Worm (Caenorhabditis elegans) whole organism, L3 larva: ENCODE data around the gene C18E9.7.

Source experiments
- R02D3.7 ChIP-seq: fragments of 150-350 bp; optimal IDR thresholded peaks from 2 replicates; lab custom pipeline; 2014; ENCODE audit warnings: missing biosample characterization, missing genetic modification characterization
- ZK546.5 ChIP-seq: sonication (generic microtip); optimal IDR thresholded peaks from 2 replicates; lab custom pipeline; 2017; ENCODE audit warnings: missing biosample characterization, missing genetic modification characterization
- aly-2 ChIP-seq: fragments of 150-350 bp; optimal IDR thresholded peaks from 2 replicates; lab custom pipeline; 2014; ENCODE audit warnings: missing biosample characterization, missing genetic modification characterization
- ama-1 ChIP-seq: fragments of 150-350 bp; optimal IDR thresholded peaks from 2 replicates; lab custom pipeline; 2018
- ceh-82 ChIP-seq: fragments of 150-350 bp; optimal IDR thresholded peaks from 2 replicates; lab custom pipeline; 2014; ENCODE audit warnings: missing biosample characterization, missing genetic modification characterization
- ceh-9 ChIP-seq: sonication (generic microtip); optimal IDR thresholded peaks from 2 replicates; lab custom pipeline; 2018; ENCODE audit warnings: missing biosample characterization, missing genetic modification characterization
- daf-12 ChIP-seq: fragments of 150-350 bp; optimal IDR thresholded peaks from 2 replicates; lab custom pipeline; 2014; ENCODE audit warnings: missing biosample characterization, missing genetic modification reagents, missing genetic modification characterization
- egl-27 ChIP-seq: sonication (generic microtip); optimal IDR thresholded peaks from 4 replicates; lab custom pipeline; 2017; ENCODE audit warnings: missing biosample characterization, missing genetic modification reagents, missing genetic modification characterization
- egl-5 ChIP-seq: fragments of 150-350 bp; optimal IDR thresholded peaks from 2 replicates; lab custom pipeline; 2017; ENCODE audit warnings: missing biosample characterization, missing genetic modification reagents, missing genetic modification characterization, inconsistent platforms
- elt-1 ChIP-seq: fragments of 150-350 bp; optimal IDR thresholded peaks from 2 replicates; lab custom pipeline; 2014; ENCODE audit warnings: missing biosample characterization, missing genetic modification characterization
- elt-2 ChIP-seq: sonication (generic microtip); optimal IDR thresholded peaks from 2 replicates; lab custom pipeline; 2016; ENCODE audit warnings: missing genetic modification reagents, mild to moderate bottlenecking, missing genetic modification characterization, missing compliant biosample characterization
- eor-1 ChIP-seq, 2 experiments: fragments of 150-350 bp; optimal IDR thresholded peaks; 2 replicates each; lab custom pipeline; 2014 to 2018; ENCODE audit warnings: missing biosample characterization in 2 of 2, missing genetic modification characterization in 2 of 2
- fkh-10 ChIP-seq: sonication (generic microtip); optimal IDR thresholded peaks from 2 replicates; lab custom pipeline; 2017; ENCODE audit warnings: missing biosample characterization, missing genetic modification reagents, missing genetic modification characterization
- fkh-2 ChIP-seq: fragments of 150-350 bp; optimal IDR thresholded peaks from 2 replicates; lab custom pipeline; 2014; ENCODE audit warnings: missing biosample characterization, missing genetic modification reagents, missing genetic modification characterization
- fos-1 ChIP-seq: fragments of 150-350 bp; optimal IDR thresholded peaks from 2 replicates; lab custom pipeline; 2014; ENCODE audit warnings: missing biosample characterization, missing genetic modification characterization
- hmg-11 ChIP-seq: sonication (generic microtip); optimal IDR thresholded peaks from 2 replicates; lab custom pipeline; 2016; ENCODE audit warnings: missing genetic modification characterization, missing compliant biosample characterization
- jun-1 ChIP-seq: fragments of 150-350 bp; optimal IDR thresholded peaks from 2 replicates; lab custom pipeline; 2014; ENCODE audit warnings: missing biosample characterization, missing genetic modification reagents, missing genetic modification characterization
- lin-15B ChIP-seq: fragments of 150-350 bp; optimal IDR thresholded peaks from 2 replicates; lab custom pipeline; 2014; ENCODE audit warnings: missing biosample characterization, missing genetic modification characterization
- lin-39 ChIP-seq: fragments of 150-350 bp; optimal IDR thresholded peaks from 2 replicates; lab custom pipeline; 2018; ENCODE audit warnings: missing biosample characterization, missing genetic modification reagents, missing genetic modification characterization
- lsy-12 ChIP-seq: sonication (generic microtip); optimal IDR thresholded peaks from 2 replicates; lab custom pipeline; 2016; ENCODE audit warnings: mild to moderate bottlenecking, missing genetic modification characterization, missing compliant biosample characterization
- mdl-1 ChIP-seq: fragments of 150-350 bp; optimal IDR thresholded peaks from 2 replicates; lab custom pipeline; 2014; ENCODE audit warnings: missing biosample characterization, missing genetic modification characterization
- mml-1 ChIP-seq: fragments of 150-350 bp; sonication (generic microtip); optimal IDR thresholded peaks from 3 replicates; lab custom pipeline; 2014; ENCODE audit warnings: missing biosample characterization, missing genetic modification characterization
- nfya-1 ChIP-seq: sonication (generic microtip); optimal IDR thresholded peaks from 2 replicates; lab custom pipeline; 2017; ENCODE audit warnings: missing genetic modification characterization, mild to moderate bottlenecking, missing compliant biosample characterization, antibody characterized with exemption, moderate library complexity; ENCODE audit not compliant: insufficient read depth
- nhr-11 ChIP-seq: fragments of 150-350 bp; optimal IDR thresholded peaks from 2 replicates; lab custom pipeline; 2014; ENCODE audit warnings: missing biosample characterization, missing genetic modification characterization
- nhr-23 ChIP-seq: fragments of 150-350 bp; optimal IDR thresholded peaks from 2 replicates; lab custom pipeline; 2014; ENCODE audit warnings: missing biosample characterization, missing genetic modification reagents, missing genetic modification characterization
- nhr-25 ChIP-seq: sonication (generic microtip); optimal IDR thresholded peaks from 2 replicates; lab custom pipeline; 2017; ENCODE audit warnings: missing biosample characterization, missing genetic modification characterization
- nhr-28 ChIP-seq: fragments of 150-350 bp; optimal IDR thresholded peaks from 2 replicates; lab custom pipeline; 2014; ENCODE audit warnings: missing biosample characterization, missing genetic modification characterization
- nhr-43 ChIP-seq: sonication (generic microtip); optimal IDR thresholded peaks from 2 replicates; lab custom pipeline; 2016; ENCODE audit warnings: mild to moderate bottlenecking, missing genetic modification characterization, missing compliant biosample characterization; ENCODE audit not compliant: poor library complexity, severe bottlenecking
- nhr-67 ChIP-seq: fragments of 150-350 bp; optimal IDR thresholded peaks from 2 replicates; lab custom pipeline; 2014; ENCODE audit warnings: missing biosample characterization, missing genetic modification characterization
- nhr-76 ChIP-seq: fragments of 150-350 bp; sonication (generic microtip); optimal IDR thresholded peaks from 5 replicates; lab custom pipeline; 2014; ENCODE audit warnings: missing biosample characterization, missing genetic modification characterization
- nhr-77 ChIP-seq: fragments of 150-350 bp; optimal IDR thresholded peaks from 2 replicates; lab custom pipeline; 2014; ENCODE audit warnings: missing biosample characterization, missing genetic modification characterization
- pha-4 ChIP-seq: fragments of 150-350 bp; optimal IDR thresholded peaks from 2 replicates; lab custom pipeline; 2014; ENCODE audit warnings: missing biosample characterization, missing genetic modification reagents, missing genetic modification characterization
- pqm-1 ChIP-seq: fragments of 150-350 bp; optimal IDR thresholded peaks from 2 replicates; lab custom pipeline; 2017; ENCODE audit warnings: missing biosample characterization, missing genetic modification characterization, inconsistent platforms
- skn-1 ChIP-seq: fragments of 150-350 bp; optimal IDR thresholded peaks from 2 replicates; lab custom pipeline; 2014; ENCODE audit warnings: missing biosample characterization, missing genetic modification characterization
- snpc-4 ChIP-seq: fragments of 150-350 bp; optimal IDR thresholded peaks from 2 replicates; lab custom pipeline; 2014; ENCODE audit warnings: missing biosample characterization, missing genetic modification characterization
- tbx-2 ChIP-seq: sonication (generic microtip); optimal IDR thresholded peaks from 2 replicates; lab custom pipeline; 2016; ENCODE audit warnings: mild to moderate bottlenecking, missing genetic modification characterization, missing compliant biosample characterization
- unc-39 ChIP-seq: sonication (generic microtip); optimal IDR thresholded peaks from 4 replicates; lab custom pipeline; 2017; ENCODE audit warnings: missing biosample characterization, missing genetic modification characterization
- unc-62 ChIP-seq: fragments of 150-350 bp; sonication (generic microtip); optimal IDR thresholded peaks from 4 replicates; lab custom pipeline; 2014; ENCODE audit warnings: missing biosample characterization, missing genetic modification reagents, missing genetic modification characterization
- zag-1 ChIP-seq: fragments of 150-350 bp; optimal IDR thresholded peaks from 2 replicates; lab custom pipeline; 2014; ENCODE audit warnings: missing biosample characterization, missing genetic modification characterization

C18E9.7 gene

DNA sequence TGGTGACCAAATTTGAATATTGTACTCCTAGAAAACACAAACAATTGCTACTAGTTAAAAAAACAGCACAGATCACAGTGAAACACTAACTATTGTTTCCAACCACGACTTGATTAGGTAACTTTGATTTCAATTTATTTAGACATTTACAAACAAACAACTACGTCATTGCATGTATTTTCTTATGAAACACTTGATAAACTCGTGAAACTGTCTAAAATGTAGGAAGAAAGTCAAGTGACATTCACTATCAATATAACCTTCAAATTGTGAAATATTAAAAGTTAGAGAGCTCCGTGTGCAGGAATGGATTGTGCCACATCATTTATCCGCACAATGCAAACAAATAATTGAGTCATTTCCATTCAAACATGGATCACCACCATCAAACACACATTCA, 7.7 kb upstream of the C18E9.7 start:
- TF ChIP-seq nhr-23 (tag; lab: Kevin White, UChicago) (no peak), pha-4 (tag; lab: Kevin White, UChicago) (peak; percentile 65), elt-2 (tag; lab: Kevin White, UChicago) (peak; percentile 43), aly-2 (tag; lab: Kevin White, UChicago) (no peak), nfya-1 (tag; lab: Kevin White, UChicago) (no peak), fos-1 (no peak), nhr-77 (tag; lab: Kevin White, UChicago) (no peak), fkh-2 (tag; lab: Kevin White, UChicago) (no peak), jun-1 (tag; lab: Kevin White, UChicago) (peak; percentile 28), fkh-10 (GFP tag; lab: Kevin White, UChicago) (no peak), pqm-1 (peak; percentile 38), ceh-9 (no peak), unc-62 (no peak)
- TF ChIP-seq, all 47 proteins: peak for 4

ce11 chrII:8989444-8989843, 6.9 kb upstream of the C18E9.7 start, which contains the start of gene C18E9.9:
Gene C18E9.9 (minus strand): TSS chrII:8989544.
- TF ChIP-seq nhr-76 (tag; lab: Kevin White, UChicago) (no peak), egl-5 (no peak), unc-62 (no peak), fkh-2 (tag; lab: Kevin White, UChicago) (no peak), pqm-1 (peak; percentile 21), ceh-9 (no peak), hmg-11 (no peak), egl-27 (tag; lab: Kevin White, UChicago) (no peak), zag-1 (tag; lab: Kevin White, UChicago) (no peak), unc-39 (tag; lab: Kevin White, UChicago) (no peak), ZK546.5 (tag; lab: Kevin White, UChicago) (no peak), nhr-11 (tag; lab: Kevin White, UChicago) (no peak), fos-1 (no peak), elt-2 (tag; lab: Kevin White, UChicago) (peak; percentile 12), daf-12 (no peak), lin-39 (no peak), tbx-2 (tag; lab: Kevin White, UChicago) (no peak), pha-4 (tag; lab: Kevin White, UChicago) (peak; percentile 20), eor-1 (tag; optimal IDR thresholded peaks at IDR 0.05; lab: Kevin White, UChicago) (no peak), mml-1 (tag; lab: Kevin White, UChicago) (no peak)

DNA sequence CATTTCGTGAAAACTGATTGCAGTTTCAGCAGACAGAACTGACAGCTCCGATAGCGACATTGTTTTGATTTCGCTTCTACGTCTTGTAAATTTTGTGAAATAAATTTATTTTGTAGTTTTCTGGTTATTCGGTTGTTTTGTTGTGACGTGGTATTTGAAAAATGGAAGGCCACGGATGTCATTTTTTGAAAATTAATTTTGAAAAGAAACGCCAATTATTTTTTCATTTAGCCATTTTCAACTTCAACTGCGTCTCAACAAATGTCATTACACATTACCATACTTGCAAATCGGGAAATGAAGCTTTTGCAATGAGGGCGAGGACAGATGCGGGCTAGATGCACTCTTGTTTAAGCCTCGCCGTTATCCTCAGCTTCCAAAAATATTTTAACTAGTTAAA, 5.4 kb upstream of the C18E9.7 start, which contains the start of gene C18E9.8:
C18E9.8 (minus strand) TSS at position 101 of the 400 bp plus-strand sequence.
- no peak for TF ChIP-seq egl-5
- peak; percentile 36 for TF ChIP-seq elt-2 (tag; lab: Kevin White, UChicago)
- TF ChIP-seq tbx-2 (tag; lab: Kevin White, UChicago), result no peak

- TF ChIP-seq mdl-1 (no peak), hmg-11 (peak; percentile 27), pha-4 (tag; lab: Kevin White, UChicago) (peak; percentile 4)
- TF ChIP-seq, all 47 proteins: peak for 2
Observed at ce11 chrII:8973516-8974043, 9.0 kb downstream of the C18E9.7 start, which contains the start of gene tomm-40. Gene tomm-40 (minus strand): TSS chrII:8973566.

DNA sequence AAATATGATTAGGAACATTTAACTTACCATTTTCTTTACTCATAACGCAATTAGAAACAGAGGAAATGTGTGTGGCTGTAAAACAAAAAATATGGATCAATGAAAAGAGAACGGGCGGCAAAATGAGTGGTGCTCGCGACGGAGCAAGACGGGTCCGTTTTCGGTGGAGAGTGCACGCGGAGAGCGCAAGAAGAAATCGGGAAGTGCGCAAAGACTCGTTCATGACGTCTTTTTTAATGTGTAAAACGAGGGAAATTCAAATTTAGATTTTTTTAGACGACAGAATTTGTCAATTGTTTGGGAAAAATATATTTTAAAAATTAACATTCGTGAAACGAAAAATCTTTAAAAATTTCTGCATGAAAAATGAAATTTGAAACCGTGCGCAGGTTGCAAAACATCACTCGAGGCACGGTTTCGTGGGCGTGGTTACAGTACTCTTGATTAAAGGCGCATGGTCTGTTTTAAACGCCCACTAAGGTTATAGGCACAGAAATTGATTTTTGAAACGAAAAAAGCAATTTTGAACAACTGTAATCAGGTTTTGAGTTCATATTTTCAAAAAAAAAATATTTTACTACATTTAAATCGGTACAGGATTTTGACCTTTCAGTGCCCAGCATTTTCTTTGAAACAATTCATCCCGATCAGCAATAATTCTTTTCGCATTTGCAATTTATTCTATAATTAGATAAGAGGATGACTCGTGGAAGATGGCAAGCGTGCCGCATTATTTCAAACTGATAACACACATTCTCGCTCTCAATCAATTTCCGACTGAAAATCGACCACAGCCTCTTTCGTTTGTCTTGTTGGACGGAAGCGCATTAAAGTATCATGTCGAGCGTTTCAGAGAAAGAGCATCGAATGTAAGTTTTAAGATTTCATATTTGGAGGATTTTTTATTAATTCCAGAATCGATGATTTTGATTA, 13.1 kb downstream of the C18E9.7 start, which contains the start of the genes szy-20 and C18E9.5:
szy-20 (minus strand) TSS at position 83 of the 933 bp plus-strand sequence.
C18E9.5 (plus strand) TSS at position 730 of the 933 bp plus-strand sequence.
- TF ChIP-seq hmg-11 (peak; percentile 69), nhr-67 (tag; lab: Kevin White, UChicago) (no peak), lin-15B (tag; lab: Kevin White, UChicago) (peak; percentile 81), fos-1 (no peak), skn-1 (tag; lab: Kevin White, UChicago) (peak; percentile 18), lsy-12 (tag; lab: Kevin White, UChicago) (peak; percentile 57), lin-39 (peak; percentile 70), pha-4 (tag; lab: Kevin White, UChicago) (peak; percentile 78), nhr-43 (tag; lab: Kevin White, UChicago) (peak; percentile 65), ceh-82 (tag; lab: Kevin White, UChicago) (peak; percentile 52), jun-1 (tag; lab: Kevin White, UChicago) (peak; percentile 71), nhr-77 (tag; lab: Kevin White, UChicago) (peak; percentile 33), unc-39 (tag; lab: Kevin White, UChicago) (no peak), pqm-1 (peak; percentile 72), ama-1 (lab: Kevin White, UChicago) (peak; percentile 49), egl-5 (peak; percentile 20), snpc-4 (tag; lab: Kevin White, UChicago) (peak; percentile 59), elt-1 (tag; lab: Kevin White, UChicago) (peak; percentile 31), nhr-23 (tag; lab: Kevin White, UChicago) (peak; percentile 71), fkh-10 (GFP tag; lab: Kevin White, UChicago) (peak; percentile 52), R02D3.7 (tag; lab: Kevin White, UChicago) (peak; percentile 82), elt-2 (tag; lab: Kevin White, UChicago) (peak; percentile 76), tbx-2 (tag; lab: Kevin White, UChicago) (peak; percentile 64), nhr-25 (tag; lab: Kevin White, UChicago) (peak; percentile 27), ZK546.5 (tag; lab: Kevin White, UChicago) (no peak), nhr-28 (tag; lab: Kevin White, UChicago) (no peak), nfya-1 (tag; lab: Kevin White, UChicago) (peak; percentile 84)
